Worm (Caenorhabditis elegans) whole organism, L1 larva: ENCODE results near the gene F08G2.8.

Experiments
- C16A3.4 ChIP-seq: fragments of 150-350 bp; optimal IDR thresholded peaks from 2 replicates; lab custom pipeline; 2014; ENCODE audit warnings: missing biosample characterization, missing genetic modification characterization
- F16B12.6 ChIP-seq: fragments of 150-350 bp; optimal IDR thresholded peaks from 2 replicates; lab custom pipeline; 2014; ENCODE audit warnings: missing biosample characterization, missing genetic modification characterization
- Y116A8C.19 ChIP-seq: sonication (generic microtip); optimal IDR thresholded peaks from 2 replicates; lab custom pipeline; 2016; ENCODE audit warnings: missing compliant biosample characterization, missing genetic modification characterization, borderline replicate concordance
- alr-1 ChIP-seq: fragments of 200-800 bp; sonication (Bioruptor generic); optimal IDR thresholded peaks from 2 replicates; lab custom pipeline; 2018; ENCODE audit warnings: borderline replicate concordance, mild to moderate bottlenecking, missing genetic modification characterization, missing compliant biosample characterization
- aly-2 ChIP-seq: fragments of 150-350 bp; optimal IDR thresholded peaks from 2 replicates; lab custom pipeline; 2014; ENCODE audit warnings: missing biosample characterization, missing genetic modification characterization
- blmp-1 ChIP-seq: fragments of 150-350 bp; optimal IDR thresholded peaks from 2 replicates; lab custom pipeline; 2014; ENCODE audit warnings: missing biosample characterization, missing genetic modification characterization
- ceh-63 ChIP-seq: fragments of 200-800 bp; sonication (Bioruptor generic); optimal IDR thresholded peaks from 2 replicates; lab custom pipeline; 2018; ENCODE audit warnings: mild to moderate bottlenecking, missing genetic modification characterization, missing compliant biosample characterization
- ceh-8 ChIP-seq: fragments of 200-800 bp; sonication (Bioruptor generic); optimal IDR thresholded peaks from 2 replicates; lab custom pipeline; 2018; ENCODE audit warnings: mild to moderate bottlenecking, missing genetic modification characterization, moderate library complexity, missing compliant biosample characterization
- ceh-82 ChIP-seq, 3 experiments: fragments of 150-350 bp in 1 of 3; sonication (generic microtip) in 2 of 3; optimal IDR thresholded peaks; 2 replicates each; lab custom pipeline; 2014 to 2017; ENCODE audit warnings: missing biosample characterization in 3 of 3, missing genetic modification characterization in 3 of 3
- ceh-90 ChIP-seq: sonication (generic microtip); optimal IDR thresholded peaks from 2 replicates; lab custom pipeline; 2016; ENCODE audit warnings: missing genetic modification characterization, missing compliant biosample characterization
- ces-1 ChIP-seq: fragments of 150-350 bp; optimal IDR thresholded peaks from 2 replicates; lab custom pipeline; 2014; ENCODE audit warnings: missing biosample characterization, missing genetic modification reagents, missing genetic modification characterization
- efl-1 ChIP-seq, 4 experiments: fragments of 150-350 bp; optimal IDR thresholded peaks in 3 of 4; peaks in 1 of 4; 1 replicate in 1 of 4; 2 replicates in 3 of 4; lab custom pipeline; 2014; ENCODE audit warnings: missing biosample characterization in 2 of 4, missing genetic modification characterization in 2 of 4, missing genetic modification reagents in 2 of 4
- egl-13 ChIP-seq: sonication (generic microtip); optimal IDR thresholded peaks from 2 replicates; lab custom pipeline; 2016; ENCODE audit warnings: missing genotype, missing genetic modification reagents, missing genetic modification characterization, missing compliant biosample characterization
- elt-3 ChIP-seq, 6 experiments: fragments of 150-350 bp in 1 of 6; sonication (generic microtip); optimal IDR thresholded peaks; 2 replicates each; lab custom pipeline; 2017 to 2018; ENCODE audit warnings: missing biosample characterization in 6 of 6, missing genetic modification characterization in 6 of 6, inconsistent platforms in 1 of 6
- ets-5 ChIP-seq: fragments of 200-800 bp; sonication (Bioruptor generic); IDR thresholded peaks from 2 replicates; pipeline ENCODE4 v1.3.6; 2022; ENCODE audit warnings: missing genetic modification characterization, missing compliant biosample characterization
- fkh-8 ChIP-seq: sonication (generic microtip); optimal IDR thresholded peaks from 2 replicates; lab custom pipeline; 2016; ENCODE audit warnings: mild to moderate bottlenecking, missing genetic modification characterization, missing compliant biosample characterization
- fos-1 ChIP-seq: fragments of 150-350 bp; optimal IDR thresholded peaks from 2 replicates; lab custom pipeline; 2014; ENCODE audit warnings: missing biosample characterization, missing genetic modification characterization
- hpl-2 ChIP-seq: fragments of 150-350 bp; optimal IDR thresholded peaks from 2 replicates; lab custom pipeline; 2014; ENCODE audit warnings: missing biosample characterization, missing genetic modification reagents, missing genetic modification characterization
- lin-13 ChIP-seq: fragments of 150-350 bp; optimal IDR thresholded peaks from 2 replicates; lab custom pipeline; 2014; ENCODE audit warnings: missing biosample characterization, missing genetic modification reagents, missing genetic modification characterization
- lin-15B ChIP-seq: fragments of 150-350 bp; sonication (generic microtip); optimal IDR thresholded peaks from 3 replicates; lab custom pipeline; 2014; ENCODE audit warnings: missing biosample characterization, missing genetic modification characterization
- mab-9 ChIP-seq: fragments of 200-800 bp; sonication (Bioruptor generic); IDR thresholded peaks from 2 replicates; pipeline ENCODE4 v1.3.6; 2022; ENCODE audit warnings: missing genetic modification reagents, missing genetic modification characterization, missing compliant biosample characterization
- mdl-1 ChIP-seq, 2 experiments: fragments of 150-350 bp; optimal IDR thresholded peaks; 2 replicates each; lab custom pipeline; 2014 to 2017; ENCODE audit warnings: missing biosample characterization in 2 of 2, missing genetic modification characterization in 2 of 2, inconsistent platforms in 1 of 2
- mep-1 ChIP-seq: fragments of 150-350 bp; optimal IDR thresholded peaks from 2 replicates; lab custom pipeline; 2014; ENCODE audit warnings: missing biosample characterization, missing genetic modification characterization
- nhr-11 ChIP-seq: fragments of 150-350 bp; optimal IDR thresholded peaks from 2 replicates; lab custom pipeline; 2014; ENCODE audit warnings: missing biosample characterization, missing genetic modification characterization
- nhr-20 ChIP-seq: sonication (generic microtip); optimal IDR thresholded peaks from 2 replicates; lab custom pipeline; 2016; ENCODE audit warnings: mild to moderate bottlenecking, missing genetic modification characterization, missing compliant biosample characterization
- nhr-237 ChIP-seq: fragments of 150-350 bp; optimal IDR thresholded peaks from 2 replicates; lab custom pipeline; 2014; ENCODE audit warnings: missing biosample characterization, missing genetic modification characterization
- nhr-47 ChIP-seq: sonication (generic microtip); optimal IDR thresholded peaks from 2 replicates; lab custom pipeline; 2016; ENCODE audit warnings: mild to moderate bottlenecking, missing genetic modification characterization, moderate library complexity, missing compliant biosample characterization
- nhr-71 ChIP-seq: sonication (generic microtip); optimal IDR thresholded peaks from 2 replicates; lab custom pipeline; 2016; ENCODE audit warnings: mild to moderate bottlenecking, missing genetic modification characterization, moderate library complexity, missing compliant biosample characterization
- nhr-77 ChIP-seq: fragments of 150-350 bp; optimal IDR thresholded peaks from 2 replicates; lab custom pipeline; 2014; ENCODE audit warnings: missing biosample characterization, missing genetic modification characterization
- nhr-84 ChIP-seq: sonication (generic microtip); optimal IDR thresholded peaks from 2 replicates; lab custom pipeline; 2017; ENCODE audit warnings: missing biosample characterization, missing genetic modification characterization
- nhr-90 ChIP-seq: sonication (generic microtip); optimal IDR thresholded peaks from 2 replicates; lab custom pipeline; 2016; ENCODE audit warnings: mild to moderate bottlenecking, missing genetic modification characterization, missing compliant biosample characterization; ENCODE audit not compliant: poor library complexity
- pqm-1 ChIP-seq: sonication (generic microtip); optimal IDR thresholded peaks from 3 replicates; lab custom pipeline; 2017; ENCODE audit warnings: missing biosample characterization, missing genetic modification characterization
- rnt-1 ChIP-seq: sonication (generic microtip); optimal IDR thresholded peaks from 2 replicates; lab custom pipeline; 2016; ENCODE audit warnings: mild to moderate bottlenecking, missing genetic modification characterization, moderate library complexity, missing compliant biosample characterization
- skn-1 ChIP-seq: fragments of 150-350 bp; optimal IDR thresholded peaks from 2 replicates; lab custom pipeline; 2014; ENCODE audit warnings: missing biosample characterization, missing genetic modification characterization
- snpc-4 ChIP-seq: fragments of 150-350 bp; optimal IDR thresholded peaks from 2 replicates; lab custom pipeline; 2014; ENCODE audit warnings: missing biosample characterization, missing genetic modification characterization
- snu-23 ChIP-seq: sonication (generic microtip); optimal IDR thresholded peaks from 2 replicates; lab custom pipeline; 2016; ENCODE audit warnings: missing genetic modification characterization, missing compliant biosample characterization
- sox-4 ChIP-seq: sonication (generic microtip); optimal IDR thresholded peaks from 2 replicates; lab custom pipeline; 2016; ENCODE audit warnings: missing genetic modification characterization, missing compliant biosample characterization
- sup-37 ChIP-seq: fragments of 200-800 bp; sonication (Bioruptor generic); optimal IDR thresholded peaks from 2 replicates; lab custom pipeline; 2018; ENCODE audit warnings: mild to moderate bottlenecking, missing genetic modification characterization, missing compliant biosample characterization
- swsn-7 ChIP-seq: sonication (generic microtip); optimal IDR thresholded peaks from 2 replicates; lab custom pipeline; 2016; ENCODE audit warnings: missing genetic modification characterization, missing compliant biosample characterization
- tlp-1 ChIP-seq: fragments of 150-350 bp; optimal IDR thresholded peaks from 2 replicates; lab custom pipeline; 2014; ENCODE audit warnings: missing biosample characterization, missing genetic modification characterization
- unc-130 ChIP-seq: fragments of 150-350 bp; optimal IDR thresholded peaks from 2 replicates; lab custom pipeline; 2017; ENCODE audit warnings: missing biosample characterization, missing genetic modification characterization, inconsistent platforms
- unc-62 ChIP-seq: fragments of 150-350 bp; optimal IDR thresholded peaks from 2 replicates; lab custom pipeline; 2014; ENCODE audit warnings: missing biosample characterization, missing genetic modification reagents, missing genetic modification characterization
- unc-86 ChIP-seq: sonication (generic microtip); optimal IDR thresholded peaks from 2 replicates; lab custom pipeline; 2016; ENCODE audit warnings: missing genetic modification characterization, missing compliant biosample characterization
- vab-15 ChIP-seq: sonication (generic microtip); optimal IDR thresholded peaks from 2 replicates; lab custom pipeline; 2017; ENCODE audit warnings: missing genotype, mild to moderate bottlenecking, missing genetic modification characterization, missing compliant biosample characterization
- zag-1 ChIP-seq: fragments of 150-350 bp; optimal IDR thresholded peaks from 2 replicates; lab custom pipeline; 2014; ENCODE audit warnings: missing biosample characterization, missing genetic modification characterization
- zip-4 ChIP-seq: fragments of 200-800 bp; sonication (Bioruptor generic); optimal IDR thresholded peaks from 2 replicates; lab custom pipeline; 2018; ENCODE audit warnings: mild to moderate bottlenecking, missing genetic modification characterization, moderate library complexity, missing compliant biosample characterization

The F08G2.8 gene

ce11 chrII:13877994-13878393, 25.9 kb downstream of the F08G2.8 start:
- no peak for TF ChIP-seq skn-1 (tag; lab: Kevin White, UChicago)
- TF ChIP-seq lin-15B (tag; lab: Kevin White, UChicago), result no peak
- TF ChIP-seq efl-1 (optimal IDR thresholded peaks at IDR 0.05; lab: Kevin White, UChicago), result no peak
- TF ChIP-seq efl-1 (GFP tag; optimal IDR thresholded peaks at IDR 0.05 in 1 of 2; lab: Kevin White, UChicago), result peak in 1 of 2 experiments; percentile 33

ce11 chrII:13879589-13879988, 27.5 kb downstream of the F08G2.8 start:
- TF ChIP-seq ces-1 (GFP tag; lab: Kevin White, UChicago) (no peak), nhr-77 (tag; lab: Kevin White, UChicago) (no peak), zip-4 (GFP tag; lab: Kevin White, UChicago) (no peak), nhr-90 (no peak), aly-2 (no peak), fos-1 (tag; lab: Kevin White, UChicago) (no peak), zag-1 (tag; lab: Kevin White, UChicago) (no peak), ceh-82 (tag; optimal IDR thresholded peaks at IDR 0.05; lab: Kevin White, UChicago) (no peak), F16B12.6 (no peak), ceh-90 (tag; lab: Kevin White, UChicago) (no peak), swsn-7 (tag; lab: Kevin White, UChicago) (no peak), unc-86 (no peak), mep-1 (tag; lab: Kevin White, UChicago) (no peak), lin-13 (no peak)

- TF ChIP-seq nhr-77 (tag; lab: Kevin White, UChicago) (no peak), zip-4 (GFP tag; lab: Kevin White, UChicago) (no peak), fkh-8 (tag; lab: Kevin White, UChicago) (no peak), tlp-1 (no peak), unc-130 (tag; lab: Kevin White, UChicago) (no peak)
These were observed 30.3 kb downstream of the F08G2.8 start, which contains the start of gene hda-10 for ce11 chrII:13882405-13882804. Gene hda-10 (plus strand): TSS chrII:13882705.

ce11 chrII:13886431-13886830, 34.3 kb downstream of the F08G2.8 start:
- TF ChIP-seq nhr-71 (no peak), rnt-1 (tag; lab: Kevin White, UChicago) (no peak), sup-37 (GFP tag; lab: Kevin White, UChicago) (no peak), snpc-4 (tag; lab: Kevin White, UChicago) (no peak), vab-15 (tag; lab: Kevin White, UChicago) (no peak), nhr-237 (no peak), ceh-8 (GFP tag; lab: Kevin White, UChicago) (no peak), zip-4 (GFP tag; lab: Kevin White, UChicago) (no peak), nhr-11 (tag; lab: Kevin White, UChicago) (no peak), nhr-47 (no peak), fkh-8 (tag; lab: Kevin White, UChicago) (no peak), mab-9 (no peak), egl-13 (no peak), pqm-1 (no peak), F16B12.6 (no peak)

ce11 chrII:13888278-13888677, 36.2 kb downstream of the F08G2.8 start, which contains the start of gene mcd-1:
Gene mcd-1 (plus strand): TSS chrII:13888544.
- peak in 1 of 2 experiments; percentile 38 for TF ChIP-seq mdl-1 (tag; optimal IDR thresholded peaks at IDR 0.05; lab: Kevin White, UChicago)
- TF ChIP-seq nhr-20, result peak; percentile 48
- TF ChIP-seq unc-62 (GFP tag; lab: Kevin White, UChicago), result no peak
- TF ChIP-seq ceh-82 (tag; optimal IDR thresholded peaks at IDR 0.05; lab: Kevin White, UChicago), result peak in 1 of 3 experiments; percentile 46
- TF ChIP-seq lin-13, result peak; percentile 67
- no peak for TF ChIP-seq ets-5
- peak; percentile 59 for TF ChIP-seq C16A3.4 (tag; lab: Kevin White, UChicago)
- no peak for TF ChIP-seq sox-4 (tag; lab: Kevin White, UChicago)
- peak; percentile 16 for TF ChIP-seq hpl-2
- no peak for TF ChIP-seq ceh-63 (GFP tag; lab: Kevin White, UChicago)
- TF ChIP-seq alr-1 (tag; lab: Kevin White, UChicago), result no peak
- no peak for TF ChIP-seq nhr-84 (tag; lab: Kevin White, UChicago)
- TF ChIP-seq blmp-1 (tag; lab: Kevin White, UChicago), result peak; percentile 66
- TF ChIP-seq nhr-47, result peak; percentile 65
- TF ChIP-seq Y116A8C.19, result no peak
- peak in 1 of 6 experiments; percentile 6 for TF ChIP-seq elt-3 (tag; optimal IDR thresholded peaks at IDR 0.05; lab: Kevin White, UChicago)
- peak; percentile 80 to 98 for TF ChIP-seq efl-1 (optimal IDR thresholded peaks at IDR 0.05; lab: Kevin White, UChicago)
- peak; percentile 80 to 97 for TF ChIP-seq efl-1 (GFP tag; optimal IDR thresholded peaks at IDR 0.05 in 1 of 2; lab: Kevin White, UChicago)
- peak; percentile 65 for TF ChIP-seq snu-23
- peak; percentile 87 for TF ChIP-seq nhr-77 (tag; lab: Kevin White, UChicago)
- TF ChIP-seq egl-13, result peak; percentile 26
